Fruit fly (Drosophila melanogaster) whole organism, embryonic: Measurements from ENCODE around the gene CG10347.
A peak's percentile ranks its signal among the peaks of the same experiment; 100 is the strongest.

Experiments used
- Awh ChIP-seq: fragments of 200-800 bp; sonication (Bioruptor generic); IDR thresholded peaks from 2 replicates; pipeline ENCODE4, ENCODE4 v1.3.6; 2022; ENCODE audit warnings: missing biosample characterization, missing genetic modification characterization
- Bgb ChIP-seq: fragments of 200-800 bp; sonication (Bioruptor generic); IDR thresholded peaks from 2 replicates; pipeline ENCODE4 v1.3.6; 2022; ENCODE audit warnings: missing biosample characterization, missing genetic modification characterization; ENCODE audit not compliant: partially characterized antibody
- CG11247 ChIP-seq: fragments of 200-800 bp; sonication (Bioruptor generic); IDR thresholded peaks from 2 replicates; pipeline ENCODE4 v1.3.6; 2022; ENCODE audit warnings: missing biosample characterization, missing genetic modification characterization
- CG11695 ChIP-seq: fragments of 200-800 bp; sonication (Bioruptor generic); IDR thresholded peaks from 3 replicates; pipeline ENCODE4 v1.3.6; 2022; ENCODE audit warnings: missing biosample characterization, missing genetic modification characterization
- CG15073 ChIP-seq: fragments of 200-800 bp; sonication (Bioruptor generic); optimal IDR thresholded peaks from 2 replicates; lab custom pipeline; 2016; ENCODE audit warnings: missing biosample characterization, missing genetic modification characterization
- CG15514 ChIP-seq: fragments of 200-800 bp; sonication (Bioruptor generic); optimal IDR thresholded peaks from 3 replicates; lab custom pipeline; 2017; ENCODE audit warnings: missing biosample characterization, missing genetic modification characterization, mild to moderate bottlenecking, moderate library complexity, missing genetic modification reagents
- CG17328 ChIP-seq: fragments of 200-800 bp; sonication (Bioruptor generic); IDR thresholded peaks from 2 replicates; pipeline ENCODE4 v1.3.6; 2022; ENCODE audit warnings: missing biosample characterization, missing genetic modification characterization
- CG17361 ChIP-seq: fragments of 200-800 bp; sonication (Bioruptor generic); IDR thresholded peaks from 3 replicates; pipeline ENCODE4 v1.3.6; 2022; ENCODE audit warnings: missing biosample characterization, missing genetic modification characterization
- CG17829 ChIP-seq: fragments of 200-800 bp; optimal IDR thresholded peaks from 2 replicates; lab custom pipeline; 2019; ENCODE audit warnings: missing biosample characterization, mild to moderate bottlenecking, missing genetic modification characterization, moderate library complexity
- CG2120 ChIP-seq: fragments of 200-800 bp; sonication (Bioruptor generic); optimal IDR thresholded peaks from 3 replicates; lab custom pipeline; 2016; ENCODE audit warnings: missing biosample characterization, missing genetic modification characterization
- CG2678 ChIP-seq: fragments of 200-800 bp; sonication (Bioruptor generic); optimal IDR thresholded peaks from 3 replicates; lab custom pipeline; 2019; ENCODE audit warnings: missing biosample characterization, mild to moderate bottlenecking, missing genetic modification characterization, moderate library complexity
- CG3281 ChIP-seq: fragments of 200-800 bp; sonication (Bioruptor generic); optimal IDR thresholded peaks from 3 replicates; lab custom pipeline; 2017; ENCODE audit warnings: missing biosample characterization, mild to moderate bottlenecking, missing genetic modification characterization
- CG33213 ChIP-seq: fragments of 200-800 bp; sonication (Bioruptor generic); optimal IDR thresholded peaks from 3 replicates; lab custom pipeline; 2016; ENCODE audit warnings: missing biosample characterization, missing genetic modification characterization
- CG4617 ChIP-seq: fragments of 200-800 bp; sonication (Bioruptor generic); optimal IDR thresholded peaks from 3 replicates; lab custom pipeline; 2016; ENCODE audit warnings: missing biosample characterization, missing genetic modification characterization, borderline replicate concordance
- CG8089 ChIP-seq: fragments of 200-800 bp; sonication (Bioruptor generic); optimal IDR thresholded peaks from 3 replicates; lab custom pipeline; 2016; ENCODE audit warnings: missing biosample characterization, missing genetic modification characterization
- CG8281 ChIP-seq: fragments of 200-800 bp; sonication (Bioruptor generic); optimal IDR thresholded peaks from 2 replicates; lab custom pipeline; 2018; ENCODE audit warnings: missing biosample characterization, mild to moderate bottlenecking, missing genetic modification characterization, moderate library complexity
- CoRest ChIP-seq: fragments of 200-800 bp; sonication (Bioruptor generic); optimal IDR thresholded peaks from 3 replicates; lab custom pipeline; 2018; ENCODE audit warnings: missing biosample characterization, mild to moderate bottlenecking, missing genetic modification characterization, moderate library complexity
- Dfd ChIP-seq, 2 experiments: fragments of >200 bp; optimal IDR thresholded peaks; 2 replicates each; lab custom pipeline; 2017; ENCODE audit warnings: missing biosample characterization in 2 of 2, missing genetic modification characterization in 2 of 2
- Doc2 ChIP-seq: fragments of 200-800 bp; sonication (Bioruptor generic); IDR thresholded peaks from 2 replicates; pipeline ENCODE4 v1.3.6; 2022; ENCODE audit warnings: missing biosample characterization, missing genetic modification characterization
- Gug ChIP-seq: fragments of 200-800 bp; sonication (Bioruptor generic); IDR thresholded peaks from 4 replicates; pipeline ENCODE4 v1.3.6; 2022; ENCODE audit warnings: missing biosample characterization, missing genetic modification characterization
- HLH3B ChIP-seq: fragments of 200-800 bp; sonication (Bioruptor generic); IDR thresholded peaks from 2 replicates; pipeline ENCODE4 v1.3.6; 2022; ENCODE audit warnings: missing biosample characterization, missing genetic modification characterization
- HLH4C ChIP-seq: fragments of 200-800 bp; sonication (Bioruptor generic); IDR thresholded peaks from 3 replicates; pipeline ENCODE4 v1.3.6; 2022; ENCODE audit warnings: missing biosample characterization, missing genetic modification characterization; ENCODE audit not compliant: partially characterized antibody
- Hey ChIP-seq: fragments of 200-800 bp; sonication (Bioruptor generic); optimal IDR thresholded peaks from 3 replicates; lab custom pipeline; 2018; ENCODE audit warnings: missing biosample characterization, mild to moderate bottlenecking, missing genetic modification characterization
- HmgD ChIP-seq: fragments of 200-800 bp; sonication (Bioruptor generic); optimal IDR thresholded peaks from 3 replicates; lab custom pipeline; 2016; ENCODE audit warnings: missing biosample characterization, missing genetic modification characterization
- HmgZ ChIP-seq: fragments of 200-800 bp; sonication (Bioruptor generic); optimal IDR thresholded peaks from 2 replicates; lab custom pipeline; 2018; ENCODE audit warnings: missing biosample characterization, mild to moderate bottlenecking, missing genetic modification characterization
- Hr3 ChIP-seq: fragments of 200-800 bp; sonication (Bioruptor generic); optimal IDR thresholded peaks from 3 replicates; lab custom pipeline; 2016; ENCODE audit warnings: missing biosample characterization, missing genetic modification characterization
- Lhr ChIP-seq: fragments of 200-800 bp; sonication (Bioruptor generic); optimal IDR thresholded peaks from 3 replicates; lab custom pipeline; 2017; ENCODE audit warnings: mild to moderate bottlenecking, missing biosample characterization, missing genetic modification reagents, missing genetic modification characterization
- Mad ChIP-seq: fragments of 200-800 bp; sonication (Bioruptor generic); optimal IDR thresholded peaks from 2 replicates; lab custom pipeline; 2016; ENCODE audit warnings: missing biosample characterization, missing genetic modification characterization
- Mrtf ChIP-seq: fragments of 200-800 bp; sonication (Bioruptor generic); IDR thresholded peaks from 3 replicates; pipeline ENCODE4 v1.3.6; 2022; ENCODE audit warnings: missing biosample characterization, missing genetic modification characterization
- NC2α ChIP-seq: fragments of 200-800 bp; sonication (Bioruptor generic); optimal IDR thresholded peaks from 2 replicates; lab custom pipeline; 2016; ENCODE audit warnings: missing biosample characterization, missing genetic modification characterization
- Poxn ChIP-seq: fragments of 200-800 bp; sonication (Bioruptor generic); IDR thresholded peaks from 2 replicates; pipeline ENCODE4 v1.3.6; 2022; ENCODE audit warnings: missing biosample characterization, missing genetic modification characterization
- Ravus ChIP-seq: fragments of 200-800 bp; sonication (Bioruptor generic); IDR thresholded peaks from 2 replicates; pipeline ENCODE4 v1.3.6; 2022; ENCODE audit warnings: missing biosample characterization, missing genetic modification characterization
- Rx ChIP-seq: fragments of 200-800 bp; sonication (Bioruptor generic); IDR thresholded peaks from 2 replicates; pipeline ENCODE4 v1.3.6; 2022; ENCODE audit warnings: missing biosample characterization, missing genetic modification characterization
- Scr ChIP-seq: fragments of 200-800 bp; sonication (Bioruptor generic); IDR thresholded peaks from 2 replicates; pipeline ENCODE4 v1.3.6; 2022; ENCODE audit warnings: missing biosample characterization, missing genetic modification characterization; ENCODE audit not compliant: partially characterized antibody
- Sox102F ChIP-seq: fragments of 200-800 bp; sonication (Bioruptor generic); optimal IDR thresholded peaks from 2 replicates; lab custom pipeline; 2018; ENCODE audit warnings: missing biosample characterization, mild to moderate bottlenecking, missing genetic modification characterization, moderate library complexity
- YL-1 ChIP-seq: fragments of 200-800 bp; sonication (Bioruptor generic); optimal IDR thresholded peaks from 3 replicates; lab custom pipeline; 2017; ENCODE audit warnings: missing biosample characterization, mild to moderate bottlenecking, missing genetic modification characterization
- bbx ChIP-seq: fragments of 200-800 bp; sonication (Bioruptor generic); IDR thresholded peaks from 2 replicates; pipeline ENCODE4 v1.3.6; 2022; ENCODE audit warnings: missing biosample characterization, missing genetic modification characterization; ENCODE audit not compliant: partially characterized antibody
- dm ChIP-seq: fragments of 200-800 bp; sonication (Bioruptor generic); optimal IDR thresholded peaks from 3 replicates; lab custom pipeline; 2016; ENCODE audit warnings: missing biosample characterization, missing genetic modification characterization
- ewg ChIP-seq: fragments of 200-800 bp; sonication (Bioruptor generic); optimal IDR thresholded peaks from 3 replicates; lab custom pipeline; 2017; ENCODE audit warnings: mild to moderate bottlenecking, missing biosample characterization, missing genetic modification reagents, missing genetic modification characterization
- gro ChIP-seq: fragments of 200-800 bp; sonication (Bioruptor generic); optimal IDR thresholded peaks from 2 replicates; lab custom pipeline; 2016; ENCODE audit warnings: missing biosample characterization, missing genetic modification characterization
- gt ChIP-seq: fragments of 200-800 bp; sonication (Bioruptor generic); IDR thresholded peaks from 2 replicates; pipeline ENCODE4 v1.3.6; 2022; ENCODE audit warnings: missing biosample characterization, missing genetic modification characterization
- her ChIP-seq: fragments of 200-800 bp; sonication (Bioruptor generic); optimal IDR thresholded peaks from 2 replicates; lab custom pipeline; 2016; ENCODE audit warnings: missing biosample characterization, missing genetic modification characterization
- klu ChIP-seq: fragments of 200-800 bp; sonication (Bioruptor generic); IDR thresholded peaks from 2 replicates; pipeline ENCODE4 v1.3.6; 2022; ENCODE audit warnings: missing biosample characterization, missing genetic modification characterization
- odd ChIP-seq: fragments of 200-800 bp; sonication (Bioruptor generic); optimal IDR thresholded peaks from 2 replicates; lab custom pipeline; 2017; ENCODE audit warnings: missing biosample characterization, mild to moderate bottlenecking, missing genetic modification characterization
- ranshi ChIP-seq: fragments of 200-800 bp; sonication (Bioruptor generic); IDR thresholded peaks from 2 replicates; pipeline ENCODE4 v1.3.6; 2022; ENCODE audit warnings: missing biosample characterization, missing genetic modification characterization
- sens-2 ChIP-seq: fragments of 200-800 bp; sonication (Bioruptor generic); IDR thresholded peaks from 2 replicates; pipeline ENCODE4 v1.3.6; 2022; ENCODE audit warnings: missing biosample characterization, missing genetic modification characterization
- sima ChIP-seq: fragments of 200-800 bp; sonication (Bioruptor generic); optimal IDR thresholded peaks from 2 replicates; lab custom pipeline; 2016; ENCODE audit warnings: missing biosample characterization, missing genetic modification characterization
- sisA ChIP-seq: fragments of 200-800 bp; sonication (Bioruptor generic); IDR thresholded peaks from 2 replicates; pipeline ENCODE4 v1.3.6; 2022; ENCODE audit warnings: missing biosample characterization, missing genetic modification characterization
- sqz ChIP-seq: fragments of 200-800 bp; sonication (Bioruptor generic); optimal IDR thresholded peaks from 3 replicates; lab custom pipeline; 2018; ENCODE audit warnings: missing biosample characterization, mild to moderate bottlenecking, missing genetic modification characterization
- sug ChIP-seq: fragments of 200-800 bp; optimal IDR thresholded peaks from 2 replicates; lab custom pipeline; 2019; ENCODE audit warnings: missing biosample characterization, mild to moderate bottlenecking, missing genetic modification characterization, moderate library complexity
- vvl ChIP-seq: fragments of 200-800 bp; sonication (Bioruptor generic); IDR thresholded peaks from 2 replicates; pipeline ENCODE4 v1.3.6; 2022; ENCODE audit warnings: missing biosample characterization, missing genetic modification characterization
- zen ChIP-seq: fragments of 200-800 bp; sonication (Bioruptor generic); optimal IDR thresholded peaks from 3 replicates; lab custom pipeline; 2018; ENCODE audit warnings: missing biosample characterization, mild to moderate bottlenecking, missing genetic modification characterization, moderate library complexity

The CG10347 gene

dm6 chrX:11891682-11892179 is 37.0 kb upstream of the CG10347 start, which contains the start of gene sicily (continued):
- TF ChIP-seq sqz (no peak), CG17361 (GFP tag; lab: Robert Waterston, UW) (no peak), Mrtf (GFP tag; lab: Robert Waterston, UW) (no peak), Lhr (GFP tag; lab: Kevin White, UChicago) (no peak), CG4617 (GFP tag; lab: Kevin White, UChicago) (no peak), Sox102F (no peak), CG2678 (tag; lab: Kevin White, UChicago) (no peak), klu (GFP tag; lab: Robert Waterston, UW) (no peak), vvl (GFP tag; lab: Robert Waterston, UW) (no peak), Bgb (GFP tag; lab: Robert Waterston, UW) (no peak), Doc2 (GFP tag; lab: Robert Waterston, UW) (no peak), sisA (GFP tag; lab: Robert Waterston, UW) (no peak), odd (GFP tag; lab: Kevin White, UChicago) (no peak), sima (GFP tag; lab: Kevin White, UChicago) (no peak), HmgD (no peak), Mad (GFP tag; lab: Kevin White, UChicago) (no peak), Hr3 (no peak), sens-2 (GFP tag; lab: Robert Waterston, UW) (no peak), CG8089 (no peak), Rx (GFP tag; lab: Robert Waterston, UW) (no peak), zen (tag; lab: Kevin White, UChicago) (no peak), NC2α (GFP tag; lab: Kevin White, UChicago) (no peak), Gug (GFP tag; lab: Robert Waterston, UW) (no peak), CG17328 (GFP tag; lab: Robert Waterston, UW) (no peak), ewg (GFP tag; lab: Kevin White, UChicago) (no peak), HmgZ (tag; lab: Kevin White, UChicago) (peak; percentile 32), sug (tag; lab: Kevin White, UChicago) (no peak), Awh (GFP tag; lab: Robert Waterston, UW) (0 out of 2 replicates have a peak, but pooled peaks have one; percentile 30), Hey (tag; lab: Kevin White, UChicago) (no peak), her (GFP tag; lab: Kevin White, UChicago) (no peak), YL-1 (GFP tag; lab: Kevin White, UChicago) (peak; percentile 12), gro (GFP tag; lab: Kevin White, UChicago) (no peak), CG8281 (tag; lab: Kevin White, UChicago) (no peak), CG15073 (GFP tag; lab: Kevin White, UChicago) (no peak), HLH3B (GFP tag; lab: Robert Waterston, UW) (no peak), bbx (peak; percentile 42), CG11695 (GFP tag; lab: Robert Waterston, UW) (no peak), HLH4C (no peak), dm (no peak), CG3281 (GFP tag; lab: Kevin White, UChicago) (no peak), gt (no peak), Ravus (GFP tag; lab: Robert Waterston, UW) (no peak), Scr (GFP tag; lab: Robert Waterston, UW) (no peak), CG17829 (tag; lab: Kevin White, UChicago) (no peak), Poxn (GFP tag; lab: Robert Waterston, UW) (no peak), CoRest (tag; lab: Kevin White, UChicago) (peak; percentile 4), Dfd (GFP tag; optimal IDR thresholded peaks at IDR 0.05; lab: Kevin White, UChicago) (no peak), CG15514 (peak; percentile 62), CG33213 (GFP tag; lab: Kevin White, UChicago) (no peak), CG11247 (GFP tag; lab: Robert Waterston, UW) (no peak), ranshi (GFP tag; lab: Robert Waterston, UW) (no peak), CG2120 (no peak)
